Worm (Caenorhabditis elegans) whole organism, midembryonic: ENCODE data around the gene pir-1.
A peak's percentile ranks its signal among the peaks of the same experiment; 100 is the strongest.

Experiments used
- flt-1 ChIP-seq: fragments of 200-800 bp; sonication (Bioruptor generic); IDR thresholded peaks from 2 replicates; pipeline ENCODE4 v1.3.6; 2022; ENCODE audit warnings: missing genetic modification characterization, missing compliant biosample characterization
- klf-2 ChIP-seq: fragments of 200-800 bp; sonication (Bioruptor generic); conservative IDR thresholded peaks from 2 replicates; pipeline ENCODE4 v1.3.6; 2022; ENCODE audit warnings: missing genetic modification reagents, missing genetic modification characterization, missing compliant biosample characterization
- med-1 ChIP-seq: sonication (generic microtip); optimal IDR thresholded peaks from 2 replicates; lab custom pipeline; 2017; ENCODE audit warnings: missing genetic modification characterization, mild to moderate bottlenecking, missing compliant biosample characterization, antibody characterized with exemption, missing genetic modification reagents; ENCODE audit not compliant: insufficient read depth
- tab-1 ChIP-seq: fragments of 200-800 bp; sonication (Bioruptor generic); IDR thresholded peaks from 2 replicates; pipeline ENCODE4 v1.3.6; 2022; ENCODE audit warnings: missing genetic modification characterization, missing compliant biosample characterization
- ztf-23 ChIP-seq: fragments of 200-800 bp; sonication (Bioruptor generic); IDR thresholded peaks from 2 replicates; pipeline ENCODE4 v1.3.6; 2022; ENCODE audit warnings: missing genetic modification reagents, missing genetic modification characterization, missing compliant biosample characterization

- TF ChIP-seq tab-1 (GFP tag; lab: Robert Waterston, UW) (no peak), ztf-23 (GFP tag; lab: Robert Waterston, UW) (no peak), flt-1 (GFP tag; lab: Robert Waterston, UW) (0 out of 2 replicates have a peak, but pooled peaks have one; percentile 26), klf-2 (no peak), med-1 (GFP tag; lab: Kevin White, UChicago) (no peak)
Measured at ce11 chrII:9177080-9177479, at the start of gene pir-1, which contains the start of gene sec-5.
